Worm (Caenorhabditis elegans) whole organism, late embryonic: Measurements from ENCODE around the gene C01G12.9.
"Not testable (repeated sequence)": the region's sequence is repeated elsewhere in the genome, so short reads cannot be mapped to it uniquely, and the experiment has no call there.

Experiments
- C08G9.2 ChIP-seq: sonication (generic microtip); optimal IDR thresholded peaks from 2 replicates; lab custom pipeline; 2016; ENCODE audit warnings: mild to moderate bottlenecking, missing genetic modification characterization, moderate library complexity, missing compliant biosample characterization
- Y22D7AL.16 ChIP-seq: sonication (generic microtip); optimal IDR thresholded peaks from 2 replicates; lab custom pipeline; 2016; ENCODE audit warnings: missing genetic modification characterization, missing compliant biosample characterization
- ceh-14 ChIP-seq: sonication (generic microtip); optimal IDR thresholded peaks from 2 replicates; lab custom pipeline; 2016; ENCODE audit warnings: missing genotype, missing genetic modification characterization, missing compliant biosample characterization
- ceh-18 ChIP-seq: sonication (generic microtip); optimal IDR thresholded peaks from 2 replicates; lab custom pipeline; 2016; ENCODE audit warnings: missing genetic modification characterization, missing compliant biosample characterization
- ceh-19 ChIP-seq: fragments of 200-800 bp; sonication (Bioruptor generic); optimal IDR thresholded peaks from 2 replicates; lab custom pipeline; 2018; ENCODE audit warnings: mild to moderate bottlenecking, missing genetic modification characterization, missing compliant biosample characterization
- ceh-2 ChIP-seq: sonication (generic microtip); optimal IDR thresholded peaks from 2 replicates; lab custom pipeline; 2016; ENCODE audit warnings: missing genotype, missing genetic modification characterization, missing compliant biosample characterization
- ceh-31 ChIP-seq: sonication (generic microtip); optimal IDR thresholded peaks from 2 replicates; lab custom pipeline; 2016; ENCODE audit warnings: missing genetic modification characterization, missing compliant biosample characterization
- ceh-34 ChIP-seq: sonication (generic microtip); optimal IDR thresholded peaks from 2 replicates; lab custom pipeline; 2016; ENCODE audit warnings: mild to moderate bottlenecking, missing genetic modification characterization, missing compliant biosample characterization
- ceh-45 ChIP-seq: fragments of 200-800 bp; sonication (Bioruptor generic); IDR thresholded peaks from 2 replicates; pipeline ENCODE4 v1.3.6; 2022; ENCODE audit warnings: missing genetic modification reagents, missing genetic modification characterization, missing compliant biosample characterization
- ceh-9 ChIP-seq: sonication (generic microtip); optimal IDR thresholded peaks from 2 replicates; lab custom pipeline; 2016; ENCODE audit warnings: mild to moderate bottlenecking, missing genetic modification characterization, inconsistent platforms, missing compliant biosample characterization
- dve-1 ChIP-seq: sonication (generic microtip); optimal IDR thresholded peaks from 2 replicates; lab custom pipeline; 2017; ENCODE audit warnings: antibody characterized with exemption, mild to moderate bottlenecking, missing genetic modification characterization, missing compliant biosample characterization
- elt-2 ChIP-seq: sonication (generic microtip); optimal IDR thresholded peaks from 2 replicates; lab custom pipeline; 2016; ENCODE audit warnings: missing genetic modification reagents, missing genetic modification characterization, missing compliant biosample characterization
- ets-4 ChIP-seq: sonication (generic microtip); optimal IDR thresholded peaks from 2 replicates; lab custom pipeline; 2016; ENCODE audit warnings: missing genetic modification characterization, missing compliant biosample characterization
- fax-1 ChIP-seq: sonication (generic microtip); optimal IDR thresholded peaks from 2 replicates; lab custom pipeline; 2016; ENCODE audit warnings: missing genotype, missing genetic modification characterization, missing compliant biosample characterization
- hlh-6 ChIP-seq: sonication (generic microtip); optimal IDR thresholded peaks from 2 replicates; lab custom pipeline; 2016; ENCODE audit warnings: missing genotype, missing genetic modification characterization, missing compliant biosample characterization
- hlh-8 ChIP-seq: sonication (generic microtip); optimal IDR thresholded peaks from 2 replicates; lab custom pipeline; 2016; ENCODE audit warnings: missing genotype, missing genetic modification characterization, missing compliant biosample characterization
- madf-2 ChIP-seq: sonication (generic microtip); optimal IDR thresholded peaks from 2 replicates; lab custom pipeline; 2017; ENCODE audit warnings: missing genetic modification characterization, missing compliant biosample characterization
- nfya-1 ChIP-seq: sonication (generic microtip); optimal IDR thresholded peaks from 2 replicates; lab custom pipeline; 2017; ENCODE audit warnings: missing genetic modification characterization, mild to moderate bottlenecking, missing compliant biosample characterization, antibody characterized with exemption, moderate library complexity
- pag-3 ChIP-seq: sonication (generic microtip); optimal IDR thresholded peaks from 2 replicates; lab custom pipeline; 2016; ENCODE audit warnings: missing compliant biosample characterization, missing genetic modification characterization, borderline replicate concordance
- pat-9 ChIP-seq: fragments of 200-800 bp; sonication (Bioruptor generic); optimal IDR thresholded peaks from 2 replicates; lab custom pipeline; 2018; ENCODE audit warnings: mild to moderate bottlenecking, missing genetic modification characterization, moderate library complexity, missing compliant biosample characterization
- pha-2 ChIP-seq: sonication (generic microtip); optimal IDR thresholded peaks from 2 replicates; lab custom pipeline; 2017; ENCODE audit warnings: mild to moderate bottlenecking, missing genetic modification characterization, missing compliant biosample characterization
- pqm-1 ChIP-seq: sonication (generic microtip); optimal IDR thresholded peaks from 2 replicates; lab custom pipeline; 2016; ENCODE audit warnings: missing genetic modification characterization, missing compliant biosample characterization
- ref-2 ChIP-seq: sonication (generic microtip); optimal IDR thresholded peaks from 2 replicates; lab custom pipeline; 2016; ENCODE audit warnings: missing genetic modification characterization, missing compliant biosample characterization
- rnt-1 ChIP-seq: sonication (generic microtip); optimal IDR thresholded peaks from 2 replicates; lab custom pipeline; 2016; ENCODE audit warnings: missing genetic modification characterization, missing compliant biosample characterization
- sdc-2 ChIP-seq: sonication (generic microtip); optimal IDR thresholded peaks from 2 replicates; lab custom pipeline; 2016; ENCODE audit warnings: missing genotype, missing genetic modification characterization, missing compliant biosample characterization
- sox-2 ChIP-seq: fragments of 200-800 bp; sonication (Bioruptor generic); IDR thresholded peaks from 2 replicates; pipeline ENCODE4 v1.3.6; 2022; ENCODE audit warnings: missing genetic modification reagents, missing genetic modification characterization, missing compliant biosample characterization
- tbx-2 ChIP-seq: sonication (generic microtip); optimal IDR thresholded peaks from 2 replicates; lab custom pipeline; 2016; ENCODE audit warnings: missing genetic modification characterization, missing compliant biosample characterization
- tbx-7 ChIP-seq: sonication (generic microtip); optimal IDR thresholded peaks from 2 replicates; lab custom pipeline; 2016; ENCODE audit warnings: missing genotype, missing genetic modification characterization, missing compliant biosample characterization
- unc-3 ChIP-seq, 2 experiments: fragments of 200-800 bp in 1 of 2; sonication (Bioruptor generic) in 1 of 2; sonication (generic microtip) in 1 of 2; conservative IDR thresholded peaks in 1 of 2; optimal IDR thresholded peaks in 1 of 2; 2 replicates each; pipeline versions ENCODE4 v1.3.6 to Lab custom; 2016 to 2022; ENCODE audit warnings: missing compliant biosample characterization in 2 of 2, missing genetic modification characterization in 2 of 2, missing genetic modification reagents in 1 of 2
- unc-42 ChIP-seq: sonication (generic microtip); optimal IDR thresholded peaks from 2 replicates; lab custom pipeline; 2016; ENCODE audit warnings: missing genotype, missing genetic modification characterization, missing compliant biosample characterization
- unc-86 ChIP-seq: sonication (generic microtip); optimal IDR thresholded peaks from 2 replicates; lab custom pipeline; 2016; ENCODE audit warnings: missing genetic modification characterization, missing compliant biosample characterization
- zip-5 ChIP-seq: sonication (generic microtip); optimal IDR thresholded peaks from 2 replicates; lab custom pipeline; 2016; ENCODE audit warnings: missing genetic modification characterization, missing compliant biosample characterization
- ztf-16 ChIP-seq: sonication (generic microtip); optimal IDR thresholded peaks from 2 replicates; lab custom pipeline; 2017; ENCODE audit warnings: missing genetic modification characterization, missing compliant biosample characterization

C01G12.9 gene

ce11 chrII:14555019-14555418, 23.8 kb upstream of the C01G12.9 start:
- TF ChIP-seq fax-1 (no peak), ceh-14 (tag; lab: Kevin White, UChicago) (no peak), pat-9 (tag; lab: Kevin White, UChicago) (no peak), ceh-31 (tag; lab: Kevin White, UChicago) (no peak), pag-3 (tag; lab: Kevin White, UChicago) (no peak), zip-5 (tag; lab: Kevin White, UChicago) (no peak), ceh-9 (tag; lab: Kevin White, UChicago) (no peak), ceh-2 (tag; lab: Kevin White, UChicago) (no peak), ceh-19 (GFP tag; lab: Kevin White, UChicago) (no peak), hlh-6 (no peak), sdc-2 (tag; lab: Kevin White, UChicago) (no peak), elt-2 (tag; lab: Kevin White, UChicago) (no peak), pha-2 (tag; lab: Kevin White, UChicago) (no peak), Y22D7AL.16 (tag; lab: Kevin White, UChicago) (no peak)

DNA sequence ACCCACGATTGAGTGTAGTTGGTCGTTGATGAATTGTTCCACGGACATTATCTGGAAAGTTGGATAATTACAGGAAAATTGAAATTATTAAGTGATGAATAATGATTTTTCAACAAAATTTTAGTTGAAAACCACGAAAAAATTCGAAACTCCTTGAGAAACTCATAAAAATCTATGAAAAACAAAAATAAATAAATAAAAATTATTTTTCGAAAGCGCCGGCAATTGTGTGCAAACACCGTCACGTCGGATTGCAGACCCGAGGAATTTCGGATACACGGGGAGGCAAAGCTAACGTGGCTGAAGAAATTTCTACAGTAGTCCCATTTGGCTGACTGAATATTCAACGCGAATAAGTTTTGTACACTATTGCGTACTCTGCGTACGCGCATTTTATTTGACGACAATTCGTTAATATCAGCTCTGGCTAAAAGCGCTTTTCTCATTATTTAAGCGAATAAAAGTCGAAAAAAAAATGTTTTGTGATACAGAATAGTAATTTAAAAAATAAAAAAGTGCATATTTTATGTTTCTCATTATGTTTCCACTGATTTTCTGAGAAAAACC, 17.2 kb upstream of the C01G12.9 start, which contains the start of gene mog-4:
Gene mog-4 (minus strand): TSS at position 51 of the 567 bp plus-strand sequence.
- TF ChIP-seq tbx-2 (tag; lab: Kevin White, UChicago): peak; percentile 74
- peak; percentile 91 for TF ChIP-seq ceh-31 (tag; lab: Kevin White, UChicago)
- peak; percentile 60 for TF ChIP-seq ztf-16
- peak; percentile 65 for TF ChIP-seq ceh-2 (tag; lab: Kevin White, UChicago)
- peak; percentile 72 for TF ChIP-seq nfya-1
- TF ChIP-seq C08G9.2 (tag; lab: Kevin White, UChicago): peak; percentile 89
- TF ChIP-seq tbx-7 (tag; lab: Kevin White, UChicago): peak; percentile 67
- TF ChIP-seq ceh-34 (tag; lab: Kevin White, UChicago): peak; percentile 76
- TF ChIP-seq unc-3 (GFP tag; conservative IDR thresholded peaks at IDR 0.05; lab: Robert Waterston, UW): peak; percentile 62; the same call in 1 of the 2 replicates
- not testable (repeated sequence) for TF ChIP-seq unc-3 (tag; optimal IDR thresholded peaks at IDR 0.05; lab: Kevin White, UChicago)
- peak; percentile 80 for TF ChIP-seq ets-4 (tag; lab: Kevin White, UChicago)
- TF ChIP-seq ceh-18 (tag; lab: Kevin White, UChicago): peak; percentile 85
- peak; percentile 41 for TF ChIP-seq zip-5 (tag; lab: Kevin White, UChicago)
- TF ChIP-seq ref-2 (tag; lab: Kevin White, UChicago): peak; percentile 60
- peak; percentile 13 for TF ChIP-seq sox-2 (GFP tag; lab: Robert Waterston, UW)
- TF ChIP-seq hlh-8 (tag; lab: Kevin White, UChicago): peak; percentile 78
- peak; percentile 47 for TF ChIP-seq fax-1
- TF ChIP-seq elt-2 (tag; lab: Kevin White, UChicago): peak; percentile 60
- peak; percentile 69; the same call in 1 of the 2 replicates for TF ChIP-seq ceh-45 (GFP tag; lab: Robert Waterston, UW)
- peak; percentile 57 for TF ChIP-seq rnt-1 (tag; lab: Kevin White, UChicago)
- peak; percentile 54 for TF ChIP-seq unc-86 (tag; lab: Kevin White, UChicago)
- peak; percentile 15 for TF ChIP-seq pha-2 (tag; lab: Kevin White, UChicago)
- TF ChIP-seq madf-2 (tag; lab: Kevin White, UChicago): peak; percentile 50
- TF ChIP-seq unc-42 (tag; lab: Kevin White, UChicago): peak; percentile 89
- TF ChIP-seq ceh-14 (tag; lab: Kevin White, UChicago): peak; percentile 82
- TF ChIP-seq dve-1 (tag; lab: Kevin White, UChicago): peak; percentile 5
- TF ChIP-seq pqm-1 (tag; lab: Kevin White, UChicago): peak; percentile 86
- peak; percentile 9 for TF ChIP-seq Y22D7AL.16 (tag; lab: Kevin White, UChicago)

DNA sequence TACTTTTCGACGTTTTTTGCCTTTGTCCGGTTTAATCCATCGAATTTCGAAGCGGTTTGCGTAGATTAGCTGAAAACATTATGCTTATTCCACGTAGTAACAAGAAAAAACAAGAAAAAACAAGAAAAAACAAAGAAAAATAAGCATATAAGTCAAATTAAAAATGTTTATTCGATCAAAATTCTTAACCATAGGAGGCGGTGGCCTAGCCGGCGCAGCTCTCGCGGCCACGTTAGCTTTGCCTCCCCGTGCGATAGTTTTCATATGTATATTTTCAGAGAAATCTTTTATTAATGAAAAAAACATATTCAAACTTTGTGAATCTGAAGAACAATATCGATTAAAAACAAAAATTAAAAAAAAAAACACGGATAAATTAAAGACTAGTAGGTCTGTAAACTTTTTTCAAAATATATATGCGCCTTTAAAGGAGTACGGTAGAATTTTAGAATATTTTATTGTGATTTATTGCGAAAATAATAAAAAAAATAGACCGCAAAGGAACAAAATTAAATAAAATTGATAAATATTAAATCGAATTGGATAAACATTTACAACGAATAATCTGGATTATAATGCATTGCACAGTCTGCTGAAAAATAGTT, 14.9 kb upstream of the C01G12.9 start:
- peak; percentile 7 for TF ChIP-seq unc-42 (tag; lab: Kevin White, UChicago)
